Worm (Caenorhabditis elegans): Measurements from ENCODE around the gene ptr-25.

- TF ChIP-seq ama-1 (optimal IDR thresholded peaks at IDR 0.05) (no peak), tbx-11 (GFP tag; IDR thresholded peaks at IDR 0.05) (no peak), F13C5.2 (tag; optimal IDR thresholded peaks at IDR 0.05) (no peak), scrt-1 (GFP tag; IDR thresholded peaks at IDR 0.05) (no peak), flt-1 (GFP tag; IDR thresholded peaks at IDR 0.05) (no peak), tbx-37 (GFP tag; conservative IDR thresholded peaks at IDR 0.05) (no peak), ets-7 (tag; optimal IDR thresholded peaks at IDR 0.05) (no peak)
Observed at ce11 chrIII:10506699-10507248, 18.9 kb downstream of the ptr-25 start, which contains the start of the genes sip-1 and sly-1.

Measured in whole organism, early embryonic.